In the genomic region with DNA sequence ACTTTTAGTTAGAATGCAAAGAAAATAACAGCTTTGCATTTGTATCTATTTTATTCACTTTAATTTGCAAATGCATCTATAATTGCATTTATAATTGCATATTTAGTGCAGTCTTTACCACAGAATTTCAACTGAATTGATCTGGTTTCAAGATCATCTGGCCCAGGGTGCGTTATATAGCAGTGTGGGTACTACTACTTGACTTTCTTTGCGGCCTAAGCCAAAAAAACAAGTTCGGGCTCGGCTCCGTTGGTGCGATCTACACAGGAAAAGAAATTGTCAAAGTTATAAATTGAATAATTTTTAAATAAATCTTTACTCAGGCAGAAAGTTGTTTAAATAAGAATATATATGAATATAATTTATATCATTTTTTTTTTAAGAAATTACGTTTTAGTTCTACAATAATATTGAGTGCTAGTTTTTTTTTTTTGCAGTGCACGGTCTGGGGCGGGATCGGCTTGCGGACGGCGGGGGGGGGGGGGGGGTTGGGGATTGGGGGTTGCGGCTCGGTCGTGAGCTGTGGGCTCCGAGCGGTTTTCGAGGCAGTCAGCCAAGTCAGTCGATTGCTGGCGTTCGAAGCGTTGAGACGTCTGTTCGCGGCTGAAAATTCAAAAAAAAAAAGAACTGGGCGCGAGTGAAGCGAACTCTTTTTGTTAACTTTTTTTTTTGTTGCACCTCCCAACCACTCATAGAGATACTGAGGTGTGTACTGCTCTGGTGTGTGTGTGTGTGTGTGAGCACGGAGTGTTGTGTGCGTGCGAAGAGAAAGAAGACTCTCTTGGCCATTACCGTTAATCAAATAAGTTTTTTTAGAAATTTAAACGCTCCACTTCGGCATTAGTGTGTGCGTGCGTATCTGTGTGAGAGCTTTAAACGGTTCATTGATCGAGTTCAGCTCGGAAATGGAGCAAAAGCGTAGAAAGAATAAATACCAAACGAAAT, we compare ENCODE assay signal across 1 fruit fly cellular context.
TF ChIP-seq lines count a peak whose summit lies in the region.

No protein-coding gene starts in this region.

TF ChIP-seq in whole organism, embryonic, 481 proteins besides CTCF, POLR2A, EP300 and RAD21 (continued from another document and continues in another):
- TF ChIP-seq CG18011 (GFP tag; optimal IDR thresholded peaks at IDR 0.05; lab: Kevin White, UChicago) (peak; percentile 44), E2f2 (GFP tag; IDR thresholded peaks at IDR 0.05; lab: Robert Waterston, UW) (peak; percentile 60; the same call in 1 of the 2 replicates), B-H2 (GFP tag; optimal IDR thresholded peaks at IDR 0.05; lab: Kevin White, UChicago) (peak; percentile 65), CG10565 (GFP tag; optimal IDR thresholded peaks at IDR 0.05; lab: Kevin White, UChicago) (no peak), lab (GFP tag; optimal IDR thresholded peaks at IDR 0.05; lab: Kevin White, UChicago) (peak; percentile 90), Ets65A (GFP tag; lab: Kevin White, UChicago) (peak; percentile 87), CG8924 (tag; optimal IDR thresholded peaks at IDR 0.05; lab: Kevin White, UChicago) (peak; percentile 81), CG2678 (tag; optimal IDR thresholded peaks at IDR 0.05; lab: Kevin White, UChicago) (peak; percentile 93), CG1792 (GFP tag; optimal IDR thresholded peaks at IDR 0.05; lab: Kevin White, UChicago) (no peak), slp2 (GFP tag; optimal IDR thresholded peaks at IDR 0.05; lab: Kevin White, UChicago) (no peak), CG30431 (GFP tag; optimal IDR thresholded peaks at IDR 0.05; lab: Kevin White, UChicago) (peak; percentile 59), CG14441 (GFP tag; IDR thresholded peaks at IDR 0.05; lab: Robert Waterston, UW) (peak; percentile 61), fd64A (GFP tag; optimal IDR thresholded peaks at IDR 0.05; lab: Kevin White, UChicago) (peak; percentile 40), pnt (GFP tag; optimal IDR thresholded peaks at IDR 0.05; lab: Kevin White, UChicago) (no peak), Drgx (GFP tag; IDR thresholded peaks at IDR 0.05; lab: Robert Waterston, UW) (peak; percentile 89), Antp (GFP tag; optimal IDR thresholded peaks at IDR 0.05; lab: Kevin White, UChicago) (peak; percentile 4), croc (GFP tag; conservative IDR thresholded peaks at IDR 0.05; lab: Robert Waterston, UW) (peak; percentile 67; the same call in 2 of the 3 replicates), CG34376 (GFP tag; optimal IDR thresholded peaks at IDR 0.05; lab: Kevin White, UChicago) (peak; percentile 65), CG4360 (GFP tag; IDR thresholded peaks at IDR 0.05; lab: Robert Waterston, UW) (0 out of 2 replicates have a peak, but pooled peaks have one; percentile 9), HHEX (GFP tag; optimal IDR thresholded peaks at IDR 0.05; lab: Kevin White, UChicago) (peak; percentile 80), fu2 (GFP tag; optimal IDR thresholded peaks at IDR 0.05; lab: Kevin White, UChicago) (no peak), CG4820 (GFP tag; optimal IDR thresholded peaks at IDR 0.05; lab: Kevin White, UChicago) (peak; percentile 63), sima (GFP tag; optimal IDR thresholded peaks at IDR 0.05; lab: Kevin White, UChicago) (no peak), pho (GFP tag; optimal IDR thresholded peaks at IDR 0.05; lab: Kevin White, UChicago) (peak; percentile 36), da (GFP tag; optimal IDR thresholded peaks at IDR 0.05; lab: Kevin White, UChicago) (no peak), CG14050 (GFP tag; IDR thresholded peaks at IDR 0.05; lab: Robert Waterston, UW) (peak; percentile 73), HLHmδ (GFP tag; optimal IDR thresholded peaks at IDR 0.05; lab: Kevin White, UChicago) (no peak), CG4854 (GFP tag; optimal IDR thresholded peaks at IDR 0.05; lab: Kevin White, UChicago) (no peak), Taf1 (GFP tag; IDR thresholded peaks at IDR 0.05; lab: Robert Waterston, UW) (0 out of 2 replicates have a peak, but pooled peaks have one; percentile 12), sob (GFP tag; IDR thresholded peaks at IDR 0.05; lab: Robert Waterston, UW) (peak; percentile 83), CG17802 (tag; optimal IDR thresholded peaks at IDR 0.05; lab: Kevin White, UChicago) (peak; percentile 32), CG16863 (GFP tag; optimal IDR thresholded peaks at IDR 0.05; lab: Kevin White, UChicago) (no peak), yki (optimal IDR thresholded peaks at IDR 0.05; lab: Kevin White, UChicago) (no peak), ci (GFP tag; IDR thresholded peaks at IDR 0.05; lab: Robert Waterston, UW) (peak; percentile 92), ato (GFP tag; IDR thresholded peaks at IDR 0.05; lab: Robert Waterston, UW; ENCODE audit: partially characterized antibody) (no peak), Kr (GFP tag; optimal IDR thresholded peaks at IDR 0.05; lab: Kevin White, UChicago) (no peak), CG17829 (tag; optimal IDR thresholded peaks at IDR 0.05; lab: Kevin White, UChicago) (peak; percentile 75), CG8478 (optimal IDR thresholded peaks at IDR 0.05; lab: Kevin White, UChicago) (no peak), mld (GFP tag; IDR thresholded peaks at IDR 0.05; lab: Robert Waterston, UW; ENCODE audit: partially characterized antibody) (no peak), HLH3B (GFP tag; IDR thresholded peaks at IDR 0.05; lab: Robert Waterston, UW) (peak; percentile 82), CG9797 (GFP tag; optimal IDR thresholded peaks at IDR 0.05; lab: Kevin White, UChicago) (peak; percentile 3), mirr (GFP tag; optimal IDR thresholded peaks at IDR 0.05; lab: Kevin White, UChicago) (no peak), gfzf (GFP tag; optimal IDR thresholded peaks at IDR 0.05; lab: Kevin White, UChicago) (no peak), CG15479 (GFP tag; optimal IDR thresholded peaks at IDR 0.05; lab: Kevin White, UChicago) (no peak), MBD-R2 (GFP tag; IDR thresholded peaks at IDR 0.05; lab: Robert Waterston, UW) (peak; percentile 64), ftz-f1 (GFP tag; optimal IDR thresholded peaks at IDR 0.05; lab: Kevin White, UChicago) (no peak), CG1024 (GFP tag; IDR thresholded peaks at IDR 0.05; lab: Robert Waterston, UW) (no peak; the same call in 1 of the 2 replicates), CG33557 (GFP tag; optimal IDR thresholded peaks at IDR 0.05; lab: Kevin White, UChicago) (peak; percentile 85), CG8944 (GFP tag; optimal IDR thresholded peaks at IDR 0.05; lab: Kevin White, UChicago) (peak; percentile 10), tup (GFP tag; optimal IDR thresholded peaks at IDR 0.05; lab: Kevin White, UChicago) (no peak), CG17568 (GFP tag; optimal IDR thresholded peaks at IDR 0.05; lab: Kevin White, UChicago) (peak; percentile 59), CG17186 (GFP tag; optimal IDR thresholded peaks at IDR 0.05; lab: Kevin White, UChicago) (no peak), klu (GFP tag; IDR thresholded peaks at IDR 0.05; lab: Robert Waterston, UW) (peak; percentile 73; the same call in 1 of the 2 replicates), CG14710 (tag; optimal IDR thresholded peaks at IDR 0.05; lab: Kevin White, UChicago) (peak; percentile 78), Atf6 (GFP tag; IDR thresholded peaks at IDR 0.05; lab: Robert Waterston, UW) (peak; percentile 76), CG18619 (GFP tag; optimal IDR thresholded peaks at IDR 0.05; lab: Kevin White, UChicago) (peak; percentile 72), CG2129 (GFP tag; IDR thresholded peaks at IDR 0.05; lab: Robert Waterston, UW; ENCODE audit: partially characterized antibody) (no peak), run (tag; optimal IDR thresholded peaks at IDR 0.05; lab: Kevin White, UChicago) (peak; percentile 68), ase (GFP tag; IDR thresholded peaks at IDR 0.05; lab: Robert Waterston, UW) (peak; percentile 62; the same call in 2 of the 3 replicates), Meics (GFP tag; optimal IDR thresholded peaks at IDR 0.05; lab: Kevin White, UChicago) (peak; percentile 85), prd (optimal IDR thresholded peaks at IDR 0.05; lab: Kevin White, UChicago) (no peak), prd (GFP tag; IDR thresholded peaks at IDR 0.05; lab: Robert Waterston, UW) (peak; percentile 82), CG11085 (GFP tag; IDR thresholded peaks at IDR 0.05; lab: Robert Waterston, UW) (peak; percentile 50), CG9609 (GFP tag; optimal IDR thresholded peaks at IDR 0.05; lab: Kevin White, UChicago) (peak; percentile 21), mam (GFP tag; optimal IDR thresholded peaks at IDR 0.05; lab: Kevin White, UChicago) (peak; percentile 48), CG10267 (tag; optimal IDR thresholded peaks at IDR 0.05; lab: Kevin White, UChicago) (peak; percentile 80), CG11247 (GFP tag; IDR thresholded peaks at IDR 0.05; lab: Robert Waterston, UW) (peak; percentile 75), CG7839 (tag; optimal IDR thresholded peaks at IDR 0.05; lab: Kevin White, UChicago) (peak; percentile 94), Bdp1 (GFP tag; optimal IDR thresholded peaks at IDR 0.05; lab: Kevin White, UChicago) (no peak), Hand (GFP tag; optimal IDR thresholded peaks at IDR 0.05; lab: Kevin White, UChicago) (peak; percentile 56), az2 (GFP tag; optimal IDR thresholded peaks at IDR 0.05; lab: Kevin White, UChicago) (peak; percentile 60), Dek (tag; optimal IDR thresholded peaks at IDR 0.05; lab: Kevin White, UChicago) (peak; percentile 80), tll (GFP tag; optimal IDR thresholded peaks at IDR 0.05; lab: Kevin White, UChicago) (no peak), Sox102F (GFP tag; optimal IDR thresholded peaks at IDR 0.05; lab: Kevin White, UChicago) (peak; percentile 76), ap (GFP tag; IDR thresholded peaks at IDR 0.05; lab: Robert Waterston, UW) (peak; percentile 85), her (GFP tag; optimal IDR thresholded peaks at IDR 0.05; lab: Kevin White, UChicago) (peak; percentile 9), jumu (GFP tag; optimal IDR thresholded peaks at IDR 0.05; lab: Kevin White, UChicago) (peak; percentile 16), Blimp-1 (GFP tag; optimal IDR thresholded peaks at IDR 0.05; lab: Kevin White, UChicago) (peak; percentile 77), CG10979 (tag; optimal IDR thresholded peaks at IDR 0.05; lab: Kevin White, UChicago) (peak; percentile 87), tin (GFP tag; optimal IDR thresholded peaks at IDR 0.05; lab: Kevin White, UChicago) (peak; percentile 43), CG9727 (GFP tag; optimal IDR thresholded peaks at IDR 0.05; lab: Kevin White, UChicago) (peak; percentile 87), CG32532 (GFP tag; IDR thresholded peaks at IDR 0.05; lab: Robert Waterston, UW) (peak; percentile 88), eyg (GFP tag; optimal IDR thresholded peaks at IDR 0.05; lab: Kevin White, UChicago) (no peak), Deaf1 (tag; optimal IDR thresholded peaks at IDR 0.05; lab: Kevin White, UChicago) (peak; percentile 77), CG2116 (GFP tag; optimal IDR thresholded peaks at IDR 0.05; lab: Kevin White, UChicago) (no peak), inv (GFP tag; IDR thresholded peaks at IDR 0.05; lab: Robert Waterston, UW; ENCODE audit: partially characterized antibody) (no peak), dpn (GFP tag; optimal IDR thresholded peaks at IDR 0.05; lab: Kevin White, UChicago) (peak; percentile 20 to 54), fd3F (GFP tag; optimal IDR thresholded peaks at IDR 0.05; lab: Kevin White, UChicago) (peak; percentile 72), CkIIα-i1 (GFP tag; IDR thresholded peaks at IDR 0.05; lab: Robert Waterston, UW) (no peak), shn (GFP tag; optimal IDR thresholded peaks at IDR 0.05; lab: Kevin White, UChicago) (peak; percentile 30), CG11723 (GFP tag; optimal IDR thresholded peaks at IDR 0.05; lab: Kevin White, UChicago) (peak; percentile 66), ATbp (GFP tag; optimal IDR thresholded peaks at IDR 0.05; lab: Kevin White, UChicago) (peak; percentile 80), CG7987 (GFP tag; optimal IDR thresholded peaks at IDR 0.05; lab: Kevin White, UChicago) (peak; percentile 57), CG17612 (GFP tag; IDR thresholded peaks at IDR 0.05; lab: Robert Waterston, UW) (peak; percentile 41), CG9932 (GFP tag; IDR thresholded peaks at IDR 0.05; lab: Robert Waterston, UW) (peak; percentile 82), dm (GFP tag; optimal IDR thresholded peaks at IDR 0.05; lab: Kevin White, UChicago) (no peak), CG8290 (GFP tag; optimal IDR thresholded peaks at IDR 0.05; lab: Kevin White, UChicago) (peak; percentile 26), CG8290 (tag; optimal IDR thresholded peaks at IDR 0.05; lab: Kevin White, UChicago) (peak in 1 of 2 experiments; percentile 14), Hr51 (GFP tag; optimal IDR thresholded peaks at IDR 0.05; lab: Kevin White, UChicago) (peak in 1 of 2 experiments; percentile 83), zen (tag; optimal IDR thresholded peaks at IDR 0.05; lab: Kevin White, UChicago) (peak; percentile 75), D (optimal IDR thresholded peaks at IDR 0.05; lab: Kevin White, UChicago) (no peak), D (GFP tag; optimal IDR thresholded peaks at IDR 0.05; lab: Kevin White, UChicago) (peak; percentile 63), CG7271 (tag; optimal IDR thresholded peaks at IDR 0.05; lab: Kevin White, UChicago) (no peak), kah (GFP tag; optimal IDR thresholded peaks at IDR 0.05; lab: Kevin White, UChicago) (peak; percentile 77), repo (GFP tag; optimal IDR thresholded peaks at IDR 0.05; lab: Kevin White, UChicago) (no peak), CG12299 (tag; optimal IDR thresholded peaks at IDR 0.05; lab: Kevin White, UChicago) (peak; percentile 52), Asciz (GFP tag; optimal IDR thresholded peaks at IDR 0.05; lab: Kevin White, UChicago) (peak; percentile 82), Optix (GFP tag; IDR thresholded peaks at IDR 0.05; lab: Robert Waterston, UW) (peak; percentile 73; the same call in 2 of the 3 replicates), Aef1 (GFP tag; IDR thresholded peaks at IDR 0.05; lab: Robert Waterston, UW) (peak; percentile 64; the same call in 2 of the 3 replicates), h (optimal IDR thresholded peaks at IDR 0.05; lab: Kevin White, UChicago) (no peak), CG10431 (GFP tag; optimal IDR thresholded peaks at IDR 0.05; lab: Kevin White, UChicago) (peak; percentile 63), ham (GFP tag; IDR thresholded peaks at IDR 0.05; lab: Robert Waterston, UW) (peak; percentile 20; the same call in 1 of the 2 replicates), CG13894 (tag; optimal IDR thresholded peaks at IDR 0.05; lab: Kevin White, UChicago) (peak; percentile 87), sim (GFP tag; IDR thresholded peaks at IDR 0.05; lab: Robert Waterston, UW) (peak; percentile 57; the same call in 1 of the 2 replicates), NC2α (GFP tag; optimal IDR thresholded peaks at IDR 0.05; lab: Kevin White, UChicago) (no peak), nau (GFP tag; optimal IDR thresholded peaks at IDR 0.05; lab: Kevin White, UChicago) (no peak), Dp (GFP tag; optimal IDR thresholded peaks at IDR 0.05; lab: Kevin White, UChicago) (no peak), crc (GFP tag; optimal IDR thresholded peaks at IDR 0.05; lab: Kevin White, UChicago) (no peak), caup (GFP tag; optimal IDR thresholded peaks at IDR 0.05; lab: Kevin White, UChicago; ENCODE audit: severe bottlenecking) (peak; percentile 80)
